Worm (Caenorhabditis elegans): ENCODE data around the gene faah-4.

Gene faah-4

ce11 chrIII:11918247-11918769 lies 8.6 kb upstream of the faah-4 start, which contains the start of gene znf-593 (continued):
- no peak for TF ChIP-seq sdz-12 (GFP tag; optimal IDR thresholded peaks at IDR 0.05)
- TF ChIP-seq Y5F2A.4 (GFP tag; optimal IDR thresholded peaks at IDR 0.05): peak; percentile 55

- TF ChIP-seq aha-1 (tag) (peak; percentile 9), F26F4.8 (GFP tag; conservative IDR thresholded peaks at IDR 0.05) (no peak), ZK546.5 (tag; optimal IDR thresholded peaks at IDR 0.05) (no peak), T26A8.4 (GFP tag; IDR thresholded peaks at IDR 0.05) (no peak), lin-38 (GFP tag; IDR thresholded peaks at IDR 0.05) (0 out of 2 replicates have a peak, but pooled peaks have one; percentile 25), mes-2 (tag; optimal IDR thresholded peaks at IDR 0.05; ENCODE audit: poor library complexity, severe bottlenecking) (peak; percentile 45), ceh-28 (tag; optimal IDR thresholded peaks at IDR 0.05) (no peak), D1046.2 (GFP tag; IDR thresholded peaks at IDR 0.05) (no peak)
Observed at ce11 chrIII:11917525-11917924, 7.8 kb upstream of the faah-4 start.

- TF ChIP-seq ceh-62 (tag; optimal IDR thresholded peaks at IDR 0.05) (no peak), set-16 (GFP tag; IDR thresholded peaks at IDR 0.05) (peak; percentile 56), mep-1 (tag; optimal IDR thresholded peaks at IDR 0.05) (no peak), dmd-9 (GFP tag; IDR thresholded peaks at IDR 0.05) (no peak), fos-1 (tag; optimal IDR thresholded peaks at IDR 0.05) (no peak), lin-1 (GFP tag; IDR thresholded peaks at IDR 0.05) (no peak), lin-38 (GFP tag; IDR thresholded peaks at IDR 0.05) (no peak), unc-39 (tag; optimal IDR thresholded peaks at IDR 0.05) (no peak), nhr-10 (tag; optimal IDR thresholded peaks at IDR 0.05) (no peak), gei-8 (GFP tag; optimal IDR thresholded peaks at IDR 0.05) (no peak), aha-1 (tag) (peak; percentile 90), madf-9 (GFP tag; conservative IDR thresholded peaks at IDR 0.05) (no peak), tag-97 (GFP tag; IDR thresholded peaks at IDR 0.05) (no peak), D1046.2 (GFP tag; IDR thresholded peaks at IDR 0.05) (no peak)
Observed at ce11 chrIII:11917090-11917489, 7.4 kb upstream of the faah-4 start.

DNA sequence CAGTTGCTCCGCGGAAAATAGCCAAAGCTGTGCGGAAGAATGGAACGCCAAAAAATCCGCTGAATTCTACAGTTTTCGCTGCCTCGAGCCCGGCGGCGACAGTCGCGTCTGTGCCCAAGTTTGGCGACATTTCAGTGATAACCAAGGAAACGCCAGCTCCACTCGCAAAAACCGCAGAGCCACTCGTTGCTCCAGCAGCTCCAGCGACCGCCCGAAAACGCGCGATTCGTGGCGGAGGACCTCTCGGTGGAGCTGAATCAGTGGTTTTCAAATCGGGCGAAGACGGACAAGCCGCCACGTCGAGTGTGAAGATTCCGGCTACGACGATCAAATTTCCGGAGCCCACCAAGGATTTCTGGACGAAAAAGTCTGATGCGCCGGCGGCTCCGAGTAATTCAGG lies 6.6 kb upstream of the faah-4 start:
- peak; percentile 86 for TF ChIP-seq set-16 (GFP tag; IDR thresholded peaks at IDR 0.05)
- no peak for TF ChIP-seq pqm-1 (tag; optimal IDR thresholded peaks at IDR 0.05)

- TF ChIP-seq lin-38 (GFP tag; IDR thresholded peaks at IDR 0.05): peak; percentile 61
- no peak for TF ChIP-seq madf-5 (GFP tag; IDR thresholded peaks at IDR 0.05)
- TF ChIP-seq unc-130 (GFP tag; optimal IDR thresholded peaks at IDR 0.05): no peak
- peak in 1 of 2 experiments; percentile 43 for TF ChIP-seq lsy-2 (tag; optimal IDR thresholded peaks at IDR 0.05)
- no peak for TF ChIP-seq lin-29 (GFP tag; IDR thresholded peaks at IDR 0.05)
- peak; percentile 11; the same call in 1 of the 2 replicates for TF ChIP-seq lim-7 (GFP tag; IDR thresholded peaks at IDR 0.05)
- no peak for TF ChIP-seq nhr-42 (GFP tag; IDR thresholded peaks at IDR 0.05)
- peak; percentile 54 for TF ChIP-seq dpl-1 (GFP tag; optimal IDR thresholded peaks at IDR 0.05)
- no peak for TF ChIP-seq lin-39 (tag; optimal IDR thresholded peaks at IDR 0.05)
- no peak for TF ChIP-seq ama-1 (optimal IDR thresholded peaks at IDR 0.05)
- no peak for TF ChIP-seq unc-62 (GFP tag; optimal IDR thresholded peaks at IDR 0.05 in 1 of 2)
- no peak for TF ChIP-seq unc-62 (tag; optimal IDR thresholded peaks at IDR 0.05)
- peak; percentile 76 for TF ChIP-seq mes-2 (tag; optimal IDR thresholded peaks at IDR 0.05; ENCODE audit: poor library complexity, severe bottlenecking)
- TF ChIP-seq fkh-10 (GFP tag; optimal IDR thresholded peaks at IDR 0.05): no peak
Observed at ce11 chrIII:11915666-11916065, 6.0 kb upstream of the faah-4 start, which contains the start of the genes ndab-1 and npp-16. Gene ndab-1 (minus strand): TSS chrIII:11915712. Gene npp-16 (plus strand): TSS chrIII:11915928.
